Worm (Caenorhabditis elegans) whole organism, L4/young adult: ENCODE data around the gene C07G1.6.

Source experiments
- W03F9.2 ChIP-seq: fragments of 150-350 bp; optimal IDR thresholded peaks from 2 replicates; lab custom pipeline; 2014; ENCODE audit warnings: missing biosample characterization, missing genetic modification characterization
- dao-5 ChIP-seq: sonication (generic microtip); optimal IDR thresholded peaks from 2 replicates; lab custom pipeline; 2016; ENCODE audit warnings: missing genotype, missing genetic modification characterization, moderate library complexity, missing compliant biosample characterization
- him-1 ChIP-seq: sonication (generic microtip); optimal IDR thresholded peaks from 2 replicates; lab custom pipeline; 2016; ENCODE audit warnings: missing genotype, missing genetic modification reagents, missing genetic modification characterization, missing compliant biosample characterization

ce11 chrIV:8198851-8199250 is 11.3 kb downstream of the C07G1.6 start, which contains the start of gene wsp-1:
- TF ChIP-seq dao-5 (tag; lab: Kevin White, UChicago): no peak
- no peak for TF ChIP-seq him-1 (tag; lab: Kevin White, UChicago)
- no peak for TF ChIP-seq W03F9.2 (tag; lab: Kevin White, UChicago)
